Worm (Caenorhabditis elegans) whole organism, L3 larva: Measurements from ENCODE around the gene rpl-38.
A peak's percentile ranks its signal among the peaks of the same experiment; 100 is the strongest.

Experiments
- R02D3.7 ChIP-seq: fragments of 150-350 bp; optimal IDR thresholded peaks from 2 replicates; lab custom pipeline; 2014; ENCODE audit warnings: missing biosample characterization, missing genetic modification characterization
- ceh-16 ChIP-seq: sonication (generic microtip); optimal IDR thresholded peaks from 2 replicates; lab custom pipeline; 2017; ENCODE audit warnings: missing biosample characterization, missing genetic modification characterization
- ceh-28 ChIP-seq: fragments of 150-350 bp; optimal IDR thresholded peaks from 2 replicates; lab custom pipeline; 2014; ENCODE audit warnings: missing biosample characterization, missing genetic modification reagents, missing genetic modification characterization
- ceh-9 ChIP-seq: sonication (generic microtip); optimal IDR thresholded peaks from 2 replicates; lab custom pipeline; 2018; ENCODE audit warnings: missing biosample characterization, missing genetic modification characterization
- egl-5 ChIP-seq: fragments of 150-350 bp; optimal IDR thresholded peaks from 2 replicates; lab custom pipeline; 2017; ENCODE audit warnings: missing biosample characterization, missing genetic modification reagents, missing genetic modification characterization, inconsistent platforms
- elt-1 ChIP-seq: fragments of 150-350 bp; optimal IDR thresholded peaks from 2 replicates; lab custom pipeline; 2014; ENCODE audit warnings: missing biosample characterization, missing genetic modification characterization
- elt-2 ChIP-seq: sonication (generic microtip); optimal IDR thresholded peaks from 2 replicates; lab custom pipeline; 2016; ENCODE audit warnings: missing genetic modification reagents, mild to moderate bottlenecking, missing genetic modification characterization, missing compliant biosample characterization
- eor-1 ChIP-seq, 2 experiments: fragments of 150-350 bp; optimal IDR thresholded peaks; 2 replicates each; lab custom pipeline; 2014 to 2018; ENCODE audit warnings: missing biosample characterization in 2 of 2, missing genetic modification characterization in 2 of 2
- fkh-2 ChIP-seq: fragments of 150-350 bp; optimal IDR thresholded peaks from 2 replicates; lab custom pipeline; 2014; ENCODE audit warnings: missing biosample characterization, missing genetic modification reagents, missing genetic modification characterization
- fos-1 ChIP-seq: fragments of 150-350 bp; optimal IDR thresholded peaks from 2 replicates; lab custom pipeline; 2014; ENCODE audit warnings: missing biosample characterization, missing genetic modification characterization
- hmg-11 ChIP-seq: sonication (generic microtip); optimal IDR thresholded peaks from 2 replicates; lab custom pipeline; 2016; ENCODE audit warnings: missing genetic modification characterization, missing compliant biosample characterization
- jun-1 ChIP-seq: fragments of 150-350 bp; optimal IDR thresholded peaks from 2 replicates; lab custom pipeline; 2014; ENCODE audit warnings: missing biosample characterization, missing genetic modification reagents, missing genetic modification characterization
- lin-15B ChIP-seq: fragments of 150-350 bp; optimal IDR thresholded peaks from 2 replicates; lab custom pipeline; 2014; ENCODE audit warnings: missing biosample characterization, missing genetic modification characterization
- lin-39 ChIP-seq: fragments of 150-350 bp; optimal IDR thresholded peaks from 2 replicates; lab custom pipeline; 2018; ENCODE audit warnings: missing biosample characterization, missing genetic modification reagents, missing genetic modification characterization
- lsy-12 ChIP-seq: sonication (generic microtip); optimal IDR thresholded peaks from 2 replicates; lab custom pipeline; 2016; ENCODE audit warnings: mild to moderate bottlenecking, missing genetic modification characterization, missing compliant biosample characterization
- mdl-1 ChIP-seq: fragments of 150-350 bp; optimal IDR thresholded peaks from 2 replicates; lab custom pipeline; 2014; ENCODE audit warnings: missing biosample characterization, missing genetic modification characterization
- nfya-1 ChIP-seq: sonication (generic microtip); optimal IDR thresholded peaks from 2 replicates; lab custom pipeline; 2017; ENCODE audit warnings: missing genetic modification characterization, mild to moderate bottlenecking, missing compliant biosample characterization, antibody characterized with exemption, moderate library complexity; ENCODE audit not compliant: insufficient read depth
- nhr-11 ChIP-seq: fragments of 150-350 bp; optimal IDR thresholded peaks from 2 replicates; lab custom pipeline; 2014; ENCODE audit warnings: missing biosample characterization, missing genetic modification characterization
- nhr-237 ChIP-seq: fragments of 150-350 bp; optimal IDR thresholded peaks from 2 replicates; lab custom pipeline; 2014; ENCODE audit warnings: missing biosample characterization, missing genetic modification characterization
- nhr-28 ChIP-seq: fragments of 150-350 bp; optimal IDR thresholded peaks from 2 replicates; lab custom pipeline; 2014; ENCODE audit warnings: missing biosample characterization, missing genetic modification characterization
- nhr-43 ChIP-seq: sonication (generic microtip); optimal IDR thresholded peaks from 2 replicates; lab custom pipeline; 2016; ENCODE audit warnings: mild to moderate bottlenecking, missing genetic modification characterization, missing compliant biosample characterization; ENCODE audit not compliant: poor library complexity, severe bottlenecking
- pha-4 ChIP-seq: fragments of 150-350 bp; optimal IDR thresholded peaks from 2 replicates; lab custom pipeline; 2014; ENCODE audit warnings: missing biosample characterization, missing genetic modification reagents, missing genetic modification characterization
- pqm-1 ChIP-seq: fragments of 150-350 bp; optimal IDR thresholded peaks from 2 replicates; lab custom pipeline; 2017; ENCODE audit warnings: missing biosample characterization, missing genetic modification characterization, inconsistent platforms
- skn-1 ChIP-seq: fragments of 150-350 bp; optimal IDR thresholded peaks from 2 replicates; lab custom pipeline; 2014; ENCODE audit warnings: missing biosample characterization, missing genetic modification characterization
- snpc-4 ChIP-seq: fragments of 150-350 bp; optimal IDR thresholded peaks from 2 replicates; lab custom pipeline; 2014; ENCODE audit warnings: missing biosample characterization, missing genetic modification characterization
- tbx-2 ChIP-seq: sonication (generic microtip); optimal IDR thresholded peaks from 2 replicates; lab custom pipeline; 2016; ENCODE audit warnings: mild to moderate bottlenecking, missing genetic modification characterization, missing compliant biosample characterization
- unc-39 ChIP-seq: sonication (generic microtip); optimal IDR thresholded peaks from 4 replicates; lab custom pipeline; 2017; ENCODE audit warnings: missing biosample characterization, missing genetic modification characterization
- unc-62 ChIP-seq: fragments of 150-350 bp; sonication (generic microtip); optimal IDR thresholded peaks from 4 replicates; lab custom pipeline; 2014; ENCODE audit warnings: missing biosample characterization, missing genetic modification reagents, missing genetic modification characterization
- zag-1 ChIP-seq: fragments of 150-350 bp; optimal IDR thresholded peaks from 2 replicates; lab custom pipeline; 2014; ENCODE audit warnings: missing biosample characterization, missing genetic modification characterization
- ztf-11 ChIP-seq: fragments of 150-350 bp; optimal IDR thresholded peaks from 2 replicates; lab custom pipeline; 2014; ENCODE audit warnings: missing biosample characterization, missing genetic modification characterization
- ztf-4 ChIP-seq: fragments of 150-350 bp; optimal IDR thresholded peaks from 2 replicates; lab custom pipeline; 2014; ENCODE audit warnings: missing biosample characterization, missing genetic modification characterization

The rpl-38 gene

ce11 chrV:15497731-15498130, 14.2 kb upstream of the rpl-38 start:
- TF ChIP-seq egl-5 (tag; lab: Kevin White, UChicago) (no peak), jun-1 (tag; lab: Kevin White, UChicago) (peak; percentile 84), nhr-11 (no peak), elt-2 (tag; lab: Kevin White, UChicago) (peak; percentile 94), unc-62 (GFP tag; lab: Kevin White, UChicago) (no peak), lin-39 (tag; lab: Kevin White, UChicago) (no peak), eor-1 (tag; optimal IDR thresholded peaks at IDR 0.05; lab: Kevin White, UChicago) (no peak), ceh-28 (tag; lab: Kevin White, UChicago) (peak; percentile 72), elt-1 (tag; lab: Kevin White, UChicago) (no peak), pha-4 (tag; lab: Kevin White, UChicago) (peak; percentile 99), lsy-12 (tag; lab: Kevin White, UChicago) (peak; percentile 20), ceh-9 (no peak), pqm-1 (tag; lab: Kevin White, UChicago) (peak; percentile 95), ztf-4 (tag; lab: Kevin White, UChicago) (no peak)

ce11 chrV:15498434-15498833, 13.5 kb upstream of the rpl-38 start, which contains the start of gene C06B8.7:
TSS of gene C06B8.7 (plus strand) at chrV:15498734.
- TF ChIP-seq ztf-4 (tag; lab: Kevin White, UChicago) (no peak), nfya-1 (tag; lab: Kevin White, UChicago) (no peak), elt-1 (tag; lab: Kevin White, UChicago) (no peak), snpc-4 (tag; lab: Kevin White, UChicago) (no peak), fos-1 (tag; lab: Kevin White, UChicago) (no peak), nhr-11 (no peak), lin-15B (tag; lab: Kevin White, UChicago) (no peak), skn-1 (tag; lab: Kevin White, UChicago) (no peak), eor-1 (tag; optimal IDR thresholded peaks at IDR 0.05; lab: Kevin White, UChicago) (no peak)

ce11 chrV:15499099-15499498, 12.9 kb upstream of the rpl-38 start:
- TF ChIP-seq lsy-12 (tag; lab: Kevin White, UChicago) (no peak), pqm-1 (tag; lab: Kevin White, UChicago) (peak; percentile 19), eor-1 (tag; optimal IDR thresholded peaks at IDR 0.05; lab: Kevin White, UChicago) (no peak), nhr-28 (no peak), elt-2 (tag; lab: Kevin White, UChicago) (peak; percentile 31), nfya-1 (tag; lab: Kevin White, UChicago) (no peak), nhr-43 (tag; lab: Kevin White, UChicago) (no peak)

- TF ChIP-seq tbx-2 = no peak
- no peak for TF ChIP-seq egl-5 (tag; lab: Kevin White, UChicago)
- TF ChIP-seq fkh-2 = no peak
- no peak for TF ChIP-seq nhr-237 (tag; lab: Kevin White, UChicago)
These were observed 8.4 kb upstream of the rpl-38 start for ce11 chrV:15503603-15504002.

- TF ChIP-seq ceh-16 (peak; percentile 2), ztf-11 (tag; lab: Kevin White, UChicago) (no peak), skn-1 (tag; lab: Kevin White, UChicago) (no peak), elt-2 (tag; lab: Kevin White, UChicago) (peak; percentile 52), lin-39 (tag; lab: Kevin White, UChicago) (peak; percentile 8), fkh-2 (no peak), pqm-1 (tag; lab: Kevin White, UChicago) (peak; percentile 34)
- TF ChIP-seq, all 47 proteins: peak for 4
These were observed 6.9 kb upstream of the rpl-38 start for ce11 chrV:15505068-15505467.

ce11 chrV:15512856-15513756, 1.1 kb downstream of the rpl-38 start:
- TF ChIP-seq zag-1 (tag; lab: Kevin White, UChicago) (no peak), ztf-4 (tag; lab: Kevin White, UChicago) (no peak), nhr-28 (no peak), fos-1 (tag; lab: Kevin White, UChicago) (no peak), R02D3.7 (tag; lab: Kevin White, UChicago) (no peak), mdl-1 (tag; lab: Kevin White, UChicago) (no peak), unc-39 (tag; lab: Kevin White, UChicago) (no peak), hmg-11 (tag; lab: Kevin White, UChicago) (no peak), tbx-2 (no peak), skn-1 (tag; lab: Kevin White, UChicago) (no peak), eor-1 (tag; optimal IDR thresholded peaks at IDR 0.05; lab: Kevin White, UChicago) (no peak), elt-1 (tag; lab: Kevin White, UChicago) (no peak), ceh-28 (tag; lab: Kevin White, UChicago) (no peak)
